Worm (Caenorhabditis elegans) whole organism, young adult: ENCODE results near the gene mog-5.
A peak's percentile ranks its signal among the peaks of the same experiment; 100 is the strongest.

Source experiments
- B0035.1 ChIP-seq: sonication (generic microtip); optimal IDR thresholded peaks from 2 replicates; lab custom pipeline; 2016; ENCODE audit warnings: missing genetic modification characterization, mild to moderate bottlenecking, missing compliant biosample characterization, missing genotype, missing genetic modification reagents
- B0261.1 ChIP-seq: sonication (generic microtip); optimal IDR thresholded peaks from 2 replicates; lab custom pipeline; 2016; ENCODE audit warnings: mild to moderate bottlenecking, missing genetic modification characterization, moderate library complexity, missing compliant biosample characterization
- C06A6.2 ChIP-seq: fragments of 200-800 bp; sonication (Bioruptor generic); conservative IDR thresholded peaks from 2 replicates; pipeline ENCODE4 v1.3.6; 2022; ENCODE audit warnings: missing genetic modification characterization, missing compliant biosample characterization
- D2030.7 ChIP-seq: fragments of 200-800 bp; sonication (Bioruptor generic); IDR thresholded peaks from 2 replicates; pipeline ENCODE4 v1.3.6; 2022; ENCODE audit warnings: missing genetic modification reagents, missing genetic modification characterization, missing compliant biosample characterization
- F22D6.2 ChIP-seq: sonication (generic microtip); optimal IDR thresholded peaks from 2 replicates; lab custom pipeline; 2016; ENCODE audit warnings: mild to moderate bottlenecking, missing genetic modification characterization, missing compliant biosample characterization
- F52B5.7 ChIP-seq: sonication (generic microtip); optimal IDR thresholded peaks from 2 replicates; lab custom pipeline; 2016; ENCODE audit warnings: mild to moderate bottlenecking, missing genetic modification characterization, missing compliant biosample characterization
- K11D2.4 ChIP-seq: fragments of 200-800 bp; sonication (Bioruptor generic); IDR thresholded peaks from 2 replicates; pipeline ENCODE4 v1.3.6; 2022; ENCODE audit warnings: missing genetic modification reagents, missing genetic modification characterization, missing compliant biosample characterization
- K12H6.12 ChIP-seq: fragments of 200-800 bp; sonication (Bioruptor generic); optimal IDR thresholded peaks from 2 replicates; lab custom pipeline; 2018; ENCODE audit warnings: mild to moderate bottlenecking, missing genetic modification characterization, missing compliant biosample characterization
- Y53F4B.3 ChIP-seq: fragments of 200-800 bp; sonication (Bioruptor generic); IDR thresholded peaks from 2 replicates; pipeline ENCODE4 v1.3.6; 2022; ENCODE audit warnings: missing genetic modification reagents, missing genetic modification characterization, missing compliant biosample characterization
- Y56A3A.18 ChIP-seq: fragments of 200-800 bp; sonication (Bioruptor generic); IDR thresholded peaks from 2 replicates; pipeline ENCODE4 v1.3.6; 2022; ENCODE audit warnings: missing genetic modification reagents, missing genetic modification characterization, missing compliant biosample characterization
- ZK185.1 ChIP-seq: sonication (generic microtip); optimal IDR thresholded peaks from 2 replicates; lab custom pipeline; 2016; ENCODE audit warnings: mild to moderate bottlenecking, missing genetic modification characterization, missing compliant biosample characterization; ENCODE audit not compliant: poor library complexity, severe bottlenecking
- attf-5 ChIP-seq: fragments of 200-800 bp; sonication (Bioruptor generic); optimal IDR thresholded peaks from 2 replicates; lab custom pipeline; 2018; ENCODE audit warnings: mild to moderate bottlenecking, missing genetic modification characterization, missing compliant biosample characterization
- attf-6 ChIP-seq: fragments of 200-800 bp; sonication (Bioruptor generic); IDR thresholded peaks from 2 replicates; pipeline ENCODE4 v1.3.6; 2022; ENCODE audit warnings: missing genetic modification reagents, missing genetic modification characterization, missing compliant biosample characterization
- bed-2 ChIP-seq: fragments of 200-800 bp; sonication (Bioruptor generic); IDR thresholded peaks from 2 replicates; pipeline ENCODE4 v1.3.6; 2022; ENCODE audit warnings: missing genetic modification reagents, missing genetic modification characterization, missing compliant biosample characterization
- cebp-1 ChIP-seq, 2 experiments: fragments of 200-800 bp in 1 of 2; sonication (Bioruptor generic) in 1 of 2; sonication (generic microtip) in 1 of 2; IDR thresholded peaks in 1 of 2; optimal IDR thresholded peaks in 1 of 2; 2 replicates each; pipeline versions ENCODE4 v1.3.6 to Lab custom; 2017 to 2022; ENCODE audit warnings: missing compliant biosample characterization in 2 of 2, missing genetic modification characterization in 2 of 2, mild to moderate bottlenecking in 1 of 2, missing genetic modification reagents in 1 of 2, moderate library complexity in 1 of 2
- ceh-100 ChIP-seq: fragments of 200-800 bp; sonication (Bioruptor generic); IDR thresholded peaks from 2 replicates; pipeline ENCODE4 v1.3.6; 2022; ENCODE audit warnings: missing genetic modification reagents, missing genetic modification characterization, missing compliant biosample characterization
- die-1 ChIP-seq: sonication (generic microtip); optimal IDR thresholded peaks from 2 replicates; lab custom pipeline; 2016; ENCODE audit warnings: missing genotype, mild to moderate bottlenecking, missing genetic modification characterization, missing compliant biosample characterization
- dox-1 ChIP-seq: fragments of 200-800 bp; sonication (Bioruptor generic); IDR thresholded peaks from 2 replicates; pipeline ENCODE4 v1.3.6; 2022; ENCODE audit warnings: missing genetic modification reagents, missing genetic modification characterization, missing compliant biosample characterization
- egl-18 ChIP-seq: fragments of 200-800 bp; sonication (Bioruptor generic); IDR thresholded peaks from 2 replicates; pipeline ENCODE4 v1.3.6; 2022; ENCODE audit warnings: missing genetic modification reagents, missing genetic modification characterization, missing compliant biosample characterization
- egl-44 ChIP-seq: fragments of 200-800 bp; sonication (Bioruptor generic); IDR thresholded peaks from 2 replicates; pipeline ENCODE4 v1.3.6; 2022; ENCODE audit warnings: missing genetic modification reagents, missing genetic modification characterization, missing compliant biosample characterization
- egrh-3 ChIP-seq: fragments of 200-800 bp; sonication (Bioruptor generic); IDR thresholded peaks from 2 replicates; pipeline ENCODE4 v1.3.6; 2022; ENCODE audit warnings: missing genetic modification reagents, missing genetic modification characterization, missing compliant biosample characterization
- ekl-4 ChIP-seq: fragments of 200-800 bp; sonication (Bioruptor generic); IDR thresholded peaks from 2 replicates; pipeline ENCODE4 v1.3.6; 2022; ENCODE audit warnings: missing genetic modification reagents, missing genetic modification characterization, missing compliant biosample characterization
- ets-4 ChIP-seq: fragments of 200-800 bp; sonication (Bioruptor generic); optimal IDR thresholded peaks from 2 replicates; lab custom pipeline; 2018; ENCODE audit warnings: mild to moderate bottlenecking, missing genetic modification characterization, missing compliant biosample characterization
- him-1 ChIP-seq: sonication (generic microtip); optimal IDR thresholded peaks from 2 replicates; lab custom pipeline; 2016; ENCODE audit warnings: missing genotype, missing genetic modification reagents, missing genetic modification characterization, missing compliant biosample characterization
- hmg-20 ChIP-seq: fragments of 200-800 bp; sonication (Bioruptor generic); IDR thresholded peaks from 2 replicates; pipeline ENCODE4 v1.3.6; 2022; ENCODE audit warnings: missing genetic modification reagents, missing genetic modification characterization, missing compliant biosample characterization
- let-526 ChIP-seq: fragments of 200-800 bp; sonication (Bioruptor generic); IDR thresholded peaks from 2 replicates; pipeline ENCODE4 v1.3.6; 2022; ENCODE audit warnings: missing genetic modification reagents, missing genetic modification characterization, missing compliant biosample characterization
- let-607 ChIP-seq, 2 experiments: fragments of 200-800 bp in 1 of 2; sonication (Bioruptor generic) in 1 of 2; sonication (generic microtip) in 1 of 2; optimal IDR thresholded peaks; 2 replicates each; lab custom pipeline; 2016 to 2018; ENCODE audit warnings: mild to moderate bottlenecking in 2 of 2, missing compliant biosample characterization in 2 of 2, missing genetic modification characterization in 2 of 2, moderate library complexity in 2 of 2, missing genotype in 1 of 2
- lin-40 ChIP-seq: sonication (generic microtip); optimal IDR thresholded peaks from 2 replicates; lab custom pipeline; 2016; ENCODE audit warnings: missing genetic modification characterization, mild to moderate bottlenecking, missing compliant biosample characterization, missing genotype, missing genetic modification reagents
- lir-1 ChIP-seq: fragments of 200-800 bp; sonication (Bioruptor generic); conservative IDR thresholded peaks from 2 replicates; pipeline ENCODE4 v1.3.6; 2022; ENCODE audit warnings: missing genetic modification reagents, missing genetic modification characterization, missing compliant biosample characterization
- lsy-27 ChIP-seq: sonication (generic microtip); optimal IDR thresholded peaks from 2 replicates; lab custom pipeline; 2017; ENCODE audit warnings: missing genetic modification characterization, mild to moderate bottlenecking, missing compliant biosample characterization, antibody characterized with exemption, missing genotype, borderline replicate concordance; ENCODE audit not compliant: insufficient read depth
- madf-6 ChIP-seq: fragments of 200-800 bp; sonication (Bioruptor generic); IDR thresholded peaks from 2 replicates; pipeline ENCODE4 v1.3.6; 2022; ENCODE audit warnings: missing genetic modification reagents, missing genetic modification characterization, missing compliant biosample characterization
- mel-28 ChIP-seq: sonication (generic microtip); optimal IDR thresholded peaks from 2 replicates; lab custom pipeline; 2016; ENCODE audit warnings: borderline replicate concordance, mild to moderate bottlenecking, missing genetic modification characterization, missing compliant biosample characterization
- mes-4 ChIP-seq: sonication (generic microtip); optimal IDR thresholded peaks from 2 replicates; lab custom pipeline; 2016; ENCODE audit warnings: missing genotype, missing genetic modification characterization, missing compliant biosample characterization
- nhr-120 ChIP-seq: fragments of 200-800 bp; sonication (Bioruptor generic); IDR thresholded peaks from 2 replicates; pipeline ENCODE4 v1.3.6; 2022; ENCODE audit warnings: missing genetic modification characterization, missing compliant biosample characterization
- nhr-80 ChIP-seq: sonication (generic microtip); optimal IDR thresholded peaks from 2 replicates; lab custom pipeline; 2016; ENCODE audit warnings: missing genetic modification characterization, missing compliant biosample characterization
- rcor-1 ChIP-seq: fragments of 200-800 bp; sonication (Bioruptor generic); IDR thresholded peaks from 2 replicates; pipeline ENCODE4 v1.3.6; 2022; ENCODE audit warnings: missing genetic modification reagents, missing genetic modification characterization, missing compliant biosample characterization
- sea-2 ChIP-seq: fragments of 200-800 bp; sonication (Bioruptor generic); IDR thresholded peaks from 2 replicates; pipeline ENCODE4 v1.3.6; 2022; ENCODE audit warnings: missing genetic modification characterization, missing compliant biosample characterization
- snpc-3.4 ChIP-seq: sonication (generic microtip); optimal IDR thresholded peaks from 2 replicates; lab custom pipeline; 2017; ENCODE audit warnings: missing genetic modification characterization, mild to moderate bottlenecking, missing compliant biosample characterization, antibody characterized with exemption, moderate library complexity, missing genotype, missing genetic modification reagents
- snpc-4 ChIP-seq, 5 experiments: fragments of 150-350 bp in 1 of 5; sonication (generic microtip) in 4 of 5; optimal IDR thresholded peaks; 2 replicates each; lab custom pipeline; 2014 to 2018; ENCODE audit warnings: missing genetic modification characterization in 5 of 5, missing biosample characterization in 3 of 5, antibody characterized with exemption in 2 of 5, mild to moderate bottlenecking in 2 of 5, missing compliant biosample characterization in 2 of 5, missing genotype in 2 of 5, moderate library complexity in 2 of 5, missing genetic modification reagents in 1 of 5
- somi-1 ChIP-seq: fragments of 200-800 bp; sonication (Bioruptor generic); optimal IDR thresholded peaks from 2 replicates; lab custom pipeline; 2018; ENCODE audit warnings: mild to moderate bottlenecking, missing genetic modification characterization, missing compliant biosample characterization
- tbp1 ChIP-seq: fragments of 200-800 bp; sonication (Bioruptor generic); optimal IDR thresholded peaks from 2 replicates; lab custom pipeline; 2018; ENCODE audit warnings: mild to moderate bottlenecking, missing genetic modification characterization, missing compliant biosample characterization
- ztf-18 ChIP-seq: sonication (generic microtip); optimal IDR thresholded peaks from 2 replicates; lab custom pipeline; 2016; ENCODE audit warnings: missing genotype, mild to moderate bottlenecking, missing genetic modification characterization, missing compliant biosample characterization
- ztf-22 ChIP-seq: fragments of 200-800 bp; sonication (Bioruptor generic); optimal IDR thresholded peaks from 2 replicates; lab custom pipeline; 2018; ENCODE audit warnings: mild to moderate bottlenecking, missing genetic modification characterization, moderate library complexity, missing compliant biosample characterization
- ztf-25 ChIP-seq: fragments of 200-800 bp; sonication (Bioruptor generic); IDR thresholded peaks from 2 replicates; pipeline ENCODE4 v1.3.6; 2022; ENCODE audit warnings: missing genetic modification reagents, missing genetic modification characterization, missing compliant biosample characterization
- ztf-28 ChIP-seq: fragments of 200-800 bp; sonication (Bioruptor generic); IDR thresholded peaks from 2 replicates; pipeline ENCODE4 v1.3.6; 2022; ENCODE audit warnings: missing genetic modification reagents, missing genetic modification characterization, missing compliant biosample characterization
- ztf-3 ChIP-seq: fragments of 200-800 bp; sonication (Bioruptor generic); optimal IDR thresholded peaks from 2 replicates; lab custom pipeline; 2018; ENCODE audit warnings: mild to moderate bottlenecking, missing genetic modification characterization, missing compliant biosample characterization

The mog-5 gene

DNA sequence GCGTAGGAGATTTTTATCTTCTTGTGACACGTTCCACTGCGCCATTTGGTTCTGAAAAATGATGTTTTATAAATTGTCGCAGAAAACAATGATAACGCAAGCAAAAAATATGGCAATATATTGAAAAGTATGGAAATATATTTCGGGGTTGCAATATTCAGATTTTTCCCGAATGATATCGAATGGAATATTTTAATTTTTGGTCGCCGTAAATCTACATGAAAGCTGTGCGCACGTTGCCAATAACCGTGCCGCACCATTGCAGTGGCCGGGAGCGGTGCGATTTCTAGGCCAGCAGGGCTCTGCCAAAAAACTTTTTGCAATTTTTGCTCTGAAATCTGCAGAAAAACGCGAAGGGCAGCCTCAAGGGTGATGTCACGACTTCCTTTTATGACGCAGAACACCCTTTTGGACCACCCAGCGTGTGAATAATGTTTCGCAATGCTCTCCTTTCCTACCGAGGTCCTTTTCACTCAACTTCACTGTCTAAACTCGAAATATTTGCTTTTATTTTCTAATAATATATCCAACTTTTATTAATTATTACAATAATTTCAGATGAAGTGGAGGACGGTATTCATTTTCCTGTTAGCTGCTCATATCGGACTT is 41.1 kb upstream of the mog-5 start, which contains the start of the genes F09E5.11 and bmy-1 (continued):
- TF ChIP-seq Y53F4B.3 (GFP tag; lab: Robert Waterston, UW) (no peak), lin-40 (tag; lab: Kevin White, UChicago) (peak; percentile 65), nhr-120 (GFP tag; lab: Robert Waterston, UW) (no peak), tbp1 (GFP tag; lab: Kevin White, UChicago) (peak; percentile 64), ets-4 (peak; percentile 65), die-1 (tag; lab: Kevin White, UChicago) (peak; percentile 8), ceh-100 (GFP tag; lab: Robert Waterston, UW) (peak; percentile 80), attf-5 (peak; percentile 97), B0261.1 (peak; percentile 26), F52B5.7 (tag; lab: Kevin White, UChicago) (peak; percentile 49), bed-2 (GFP tag; lab: Robert Waterston, UW) (peak; percentile 94), C06A6.2 (peak; percentile 93), hmg-20 (GFP tag; lab: Robert Waterston, UW) (peak; percentile 69; the same call in 1 of the 2 replicates), sea-2 (GFP tag; lab: Robert Waterston, UW) (no peak), D2030.7 (peak; percentile 79), egrh-3 (GFP tag; lab: Robert Waterston, UW) (peak; percentile 72), lir-1 (GFP tag; lab: Robert Waterston, UW) (peak; percentile 86), him-1 (tag; lab: Kevin White, UChicago) (no peak), attf-6 (GFP tag; lab: Robert Waterston, UW) (no peak), mel-28 (tag; lab: Kevin White, UChicago) (no peak), Y56A3A.18 (no peak), ztf-18 (tag; lab: Kevin White, UChicago) (peak; percentile 69), let-526 (GFP tag; lab: Robert Waterston, UW) (peak; percentile 91), snpc-3.4 (tag; lab: Kevin White, UChicago) (no peak), F22D6.2 (tag; lab: Kevin White, UChicago) (no peak), ztf-28 (GFP tag; lab: Robert Waterston, UW) (peak; percentile 77), mes-4 (tag; lab: Kevin White, UChicago) (no peak), rcor-1 (GFP tag; lab: Robert Waterston, UW) (peak; percentile 67; the same call in 1 of the 2 replicates), somi-1 (GFP tag; lab: Kevin White, UChicago) (peak; percentile 39), lsy-27 (tag; lab: Kevin White, UChicago) (no peak), ztf-22 (GFP tag; lab: Kevin White, UChicago) (no peak), let-607 (tag; optimal IDR thresholded peaks at IDR 0.05; lab: Kevin White, UChicago) (peak in 1 of 2 experiments; percentile 45), nhr-80 (tag; lab: Kevin White, UChicago) (peak; percentile 67), cebp-1 (GFP tag; IDR thresholded peaks at IDR 0.05; lab: Robert Waterston, UW) (peak; percentile 81), cebp-1 (tag; optimal IDR thresholded peaks at IDR 0.05; lab: Kevin White, UChicago) (peak; percentile 92), K12H6.12 (tag; lab: Kevin White, UChicago) (peak; percentile 80), ZK185.1 (tag; lab: Kevin White, UChicago) (peak; percentile 80), madf-6 (GFP tag; lab: Robert Waterston, UW) (peak; percentile 70), K11D2.4 (peak; percentile 87), egl-18 (GFP tag; lab: Robert Waterston, UW) (no peak), dox-1 (peak; percentile 96), ztf-3 (GFP tag; lab: Kevin White, UChicago) (no peak), egl-44 (GFP tag; lab: Robert Waterston, UW) (peak; percentile 72; the same call in 1 of the 2 replicates), ekl-4 (GFP tag; lab: Robert Waterston, UW) (peak; percentile 76), B0035.1 (tag; lab: Kevin White, UChicago) (peak; percentile 9), snpc-4 (GFP tag; optimal IDR thresholded peaks at IDR 0.05; lab: Kevin White, UChicago) (peak; percentile 29), snpc-4 (tag; optimal IDR thresholded peaks at IDR 0.05; lab: Kevin White, UChicago) (peak in 3 of 4 experiments; percentile 44 to 66 (median 63)), ztf-25 (GFP tag; lab: Robert Waterston, UW) (peak; percentile 91)
